Fruit fly (Drosophila melanogaster): ENCODE results near the gene CG10375.

CG10375 gene

DNA sequence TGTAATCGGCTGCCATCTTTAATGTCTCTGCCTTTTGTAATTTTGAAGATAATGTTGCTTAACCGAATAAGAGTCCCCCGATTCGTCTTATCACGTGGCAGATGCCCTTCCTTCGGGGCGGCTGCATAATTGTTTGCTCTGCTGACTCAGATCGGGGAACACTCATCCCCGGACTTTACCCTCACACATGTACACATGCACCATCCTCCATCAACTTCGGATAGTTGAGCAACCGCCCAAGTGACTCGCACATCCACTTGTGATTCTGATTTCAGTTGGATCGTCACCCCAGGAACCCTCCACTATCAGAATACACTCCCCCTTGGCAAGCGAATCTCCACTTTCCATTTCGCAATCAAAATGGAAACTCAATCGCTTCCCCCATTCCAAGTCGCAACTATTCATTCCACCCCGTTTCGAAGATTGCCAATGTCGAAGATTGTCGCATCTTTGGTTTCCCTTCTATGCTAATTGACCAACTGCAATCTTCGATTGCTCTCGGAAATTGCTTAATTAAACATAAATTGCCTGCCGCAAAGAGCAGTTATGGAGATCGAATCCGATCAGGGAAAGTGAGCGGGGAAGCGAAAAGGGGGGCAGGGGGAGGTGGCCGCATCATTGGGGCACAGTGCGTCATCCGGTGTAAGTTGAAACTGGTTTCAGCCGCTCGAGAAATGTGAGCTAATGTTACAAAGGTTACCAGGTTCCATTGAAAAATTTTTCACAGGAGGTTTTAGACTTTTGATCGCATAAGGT is 17.6 kb downstream of the CG10375 start (continued):
- TF ChIP-seq CG4854 (GFP tag; optimal IDR thresholded peaks at IDR 0.05) = no peak

dm6 chr3R:23786768-23787631 is 19.5 kb downstream of the CG10375 start:
- no peak for TF ChIP-seq her (GFP tag; optimal IDR thresholded peaks at IDR 0.05)
- no peak for TF ChIP-seq CrebB (tag; optimal IDR thresholded peaks at IDR 0.05)
- no peak for TF ChIP-seq Hmx (GFP tag; optimal IDR thresholded peaks at IDR 0.05)
- no peak for TF ChIP-seq CG11696 (GFP tag; IDR thresholded peaks at IDR 0.05)
- peak; percentile 73 for TF ChIP-seq ara (GFP tag; IDR thresholded peaks at IDR 0.05)
- TF ChIP-seq CTCF (GFP tag; optimal IDR thresholded peaks at IDR 0.05) = no peak
- peak; percentile 17 for TF ChIP-seq CG7839 (tag; optimal IDR thresholded peaks at IDR 0.05)
- no peak for TF ChIP-seq CG15479 (GFP tag; optimal IDR thresholded peaks at IDR 0.05)
- no peak for TF ChIP-seq CG6765 (GFP tag; optimal IDR thresholded peaks at IDR 0.05)
- no peak for TF ChIP-seq CG4730 (GFP tag; IDR thresholded peaks at IDR 0.05)
- no peak for TF ChIP-seq Eip74EF (GFP tag; optimal IDR thresholded peaks at IDR 0.05)
- 0 out of 3 replicates have a peak, but pooled peaks have one; percentile 16 for TF ChIP-seq row (GFP tag; IDR thresholded peaks at IDR 0.05)
- peak; percentile 19 for TF ChIP-seq pnt (GFP tag; optimal IDR thresholded peaks at IDR 0.05)
- TF ChIP-seq C15 (GFP tag; IDR thresholded peaks at IDR 0.05) = no peak
- TF ChIP-seq CG10431 (GFP tag; optimal IDR thresholded peaks at IDR 0.05) = no peak
- no peak for TF ChIP-seq Dip3 (GFP tag; optimal IDR thresholded peaks at IDR 0.05)
- no peak for TF ChIP-seq MBD-R2 (GFP tag; IDR thresholded peaks at IDR 0.05)
- peak; percentile 41 for TF ChIP-seq Med (GFP tag)
- TF ChIP-seq CG9932 (GFP tag; IDR thresholded peaks at IDR 0.05) = no peak
- TF ChIP-seq CG11247 (GFP tag; IDR thresholded peaks at IDR 0.05) = no peak
- peak; percentile 39 for TF ChIP-seq zf30C (GFP tag; optimal IDR thresholded peaks at IDR 0.05)
- no peak for TF ChIP-seq CG10321 (GFP tag; IDR thresholded peaks at IDR 0.05)
- TF ChIP-seq Scr (GFP tag; IDR thresholded peaks at IDR 0.05; ENCODE audit: partially characterized antibody) = no peak
- TF ChIP-seq CG2116 (GFP tag; optimal IDR thresholded peaks at IDR 0.05) = no peak
- no peak for TF ChIP-seq CG33213 (GFP tag; optimal IDR thresholded peaks at IDR 0.05)
- no peak for TF ChIP-seq gem (tag; optimal IDR thresholded peaks at IDR 0.05)
- TF ChIP-seq ci (GFP tag; IDR thresholded peaks at IDR 0.05) = no peak
- no peak for TF ChIP-seq nerfin-2 (GFP tag; IDR thresholded peaks at IDR 0.05; ENCODE audit: partially characterized antibody)
- TF ChIP-seq esg (GFP tag; conservative IDR thresholded peaks at IDR 0.05) = no peak
- no peak for TF ChIP-seq gcm (GFP tag; optimal IDR thresholded peaks at IDR 0.05)
- TF ChIP-seq CG13123 (GFP tag; optimal IDR thresholded peaks at IDR 0.05) = no peak
- TF ChIP-seq danr (GFP tag; IDR thresholded peaks at IDR 0.05) = no peak
- TF ChIP-seq CG1529 (GFP tag; optimal IDR thresholded peaks at IDR 0.05) = no peak
- TF ChIP-seq CG14860 (GFP tag; IDR thresholded peaks at IDR 0.05; ENCODE audit: partially characterized antibody) = no peak
- no peak for TF ChIP-seq lilli (GFP tag; optimal IDR thresholded peaks at IDR 0.05)
- no peak for TF ChIP-seq ac (GFP tag; optimal IDR thresholded peaks at IDR 0.05)
- no peak for TF ChIP-seq Ada2b (GFP tag; IDR thresholded peaks at IDR 0.05)
- no peak for TF ChIP-seq vfl (GFP tag; optimal IDR thresholded peaks at IDR 0.05)
- TF ChIP-seq caup (GFP tag; optimal IDR thresholded peaks at IDR 0.05; ENCODE audit: severe bottlenecking) = no peak
- TF ChIP-seq Dfd (GFP tag; optimal IDR thresholded peaks at IDR 0.05) = no peak
- no peak for TF ChIP-seq seq (GFP tag; IDR thresholded peaks at IDR 0.05)
- no peak for TF ChIP-seq gfzf (GFP tag; optimal IDR thresholded peaks at IDR 0.05)
- TF ChIP-seq gce (GFP tag; IDR thresholded peaks at IDR 0.05) = no peak
- TF ChIP-seq ap (GFP tag; IDR thresholded peaks at IDR 0.05) = no peak
- TF ChIP-seq CG6791 (GFP tag; IDR thresholded peaks at IDR 0.05; ENCODE audit: partially characterized antibody) = no peak
- no peak for TF ChIP-seq ttk (GFP tag; IDR thresholded peaks at IDR 0.05)

Measured in whole organism, embryonic.